Worm (Caenorhabditis elegans) whole organism, young adult: ENCODE results near the gene T12A2.3.

Source experiments
- B0019.2 ChIP-seq: fragments of 200-800 bp; sonication (Bioruptor generic); conservative IDR thresholded peaks from 2 replicates; pipeline ENCODE4 v1.3.6; 2022; ENCODE audit warnings: missing genetic modification reagents, missing genetic modification characterization, missing compliant biosample characterization
- C06A6.2 ChIP-seq: fragments of 200-800 bp; sonication (Bioruptor generic); conservative IDR thresholded peaks from 2 replicates; pipeline ENCODE4 v1.3.6; 2022; ENCODE audit warnings: missing genetic modification characterization, missing compliant biosample characterization
- F33H1.4 ChIP-seq: fragments of 200-800 bp; sonication (Bioruptor generic); IDR thresholded peaks from 2 replicates; pipeline ENCODE4 v1.3.6; 2022; ENCODE audit warnings: missing genetic modification reagents, missing genetic modification characterization, missing compliant biosample characterization
- F37B4.10 ChIP-seq: fragments of 200-800 bp; sonication (Bioruptor generic); IDR thresholded peaks from 2 replicates; pipeline ENCODE4 v1.3.6; 2022; ENCODE audit warnings: missing genetic modification characterization, missing compliant biosample characterization
- F39B2.1 ChIP-seq: fragments of 200-800 bp; sonication (Bioruptor generic); IDR thresholded peaks from 2 replicates; pipeline ENCODE4 v1.3.6; 2022; ENCODE audit warnings: missing genetic modification reagents, missing genetic modification characterization, missing compliant biosample characterization
- F49E8.2 ChIP-seq: sonication (generic microtip); optimal IDR thresholded peaks from 3 replicates; lab custom pipeline; 2017; ENCODE audit warnings: missing genetic modification characterization, mild to moderate bottlenecking, missing compliant biosample characterization, antibody characterized with exemption, moderate library complexity; ENCODE audit not compliant: insufficient read depth
- Y53F4B.3 ChIP-seq: fragments of 200-800 bp; sonication (Bioruptor generic); IDR thresholded peaks from 2 replicates; pipeline ENCODE4 v1.3.6; 2022; ENCODE audit warnings: missing genetic modification reagents, missing genetic modification characterization, missing compliant biosample characterization
- Y53G8AR.9 ChIP-seq: fragments of 200-800 bp; sonication (Bioruptor generic); conservative IDR thresholded peaks from 2 replicates; pipeline ENCODE4 v1.3.6; 2022; ENCODE audit warnings: missing genetic modification reagents, missing genetic modification characterization, missing compliant biosample characterization
- Y56A3A.18 ChIP-seq: fragments of 200-800 bp; sonication (Bioruptor generic); IDR thresholded peaks from 2 replicates; pipeline ENCODE4 v1.3.6; 2022; ENCODE audit warnings: missing genetic modification reagents, missing genetic modification characterization, missing compliant biosample characterization
- ZK185.1 ChIP-seq: sonication (generic microtip); optimal IDR thresholded peaks from 2 replicates; lab custom pipeline; 2016; ENCODE audit warnings: mild to moderate bottlenecking, missing genetic modification characterization, missing compliant biosample characterization; ENCODE audit not compliant: poor library complexity, severe bottlenecking
- akir-1 ChIP-seq: fragments of 200-800 bp; sonication (Bioruptor generic); optimal IDR thresholded peaks from 2 replicates; lab custom pipeline; 2018; ENCODE audit warnings: mild to moderate bottlenecking, missing genetic modification characterization, moderate library complexity, missing compliant biosample characterization
- ama-1 ChIP-seq, 3 experiments: fragments of 150-350 bp in 1 of 3; sonication (generic microtip) in 2 of 3; optimal IDR thresholded peaks; 2 replicates each; lab custom pipeline; 2014 to 2018; ENCODE audit warnings: missing biosample characterization in 2 of 3, missing genetic modification characterization in 2 of 3, missing genetic modification reagents in 2 of 3
- atf-7 ChIP-seq: sonication (generic microtip); optimal IDR thresholded peaks from 2 replicates; lab custom pipeline; 2017; ENCODE audit warnings: mild to moderate bottlenecking, missing genetic modification characterization, missing compliant biosample characterization
- athp-1 ChIP-seq: sonication (generic microtip); optimal IDR thresholded peaks from 2 replicates; lab custom pipeline; 2017; ENCODE audit warnings: mild to moderate bottlenecking, missing genetic modification characterization, missing compliant biosample characterization
- ccch-3 ChIP-seq: fragments of 200-800 bp; sonication (Bioruptor generic); optimal IDR thresholded peaks from 2 replicates; lab custom pipeline; 2018; ENCODE audit warnings: mild to moderate bottlenecking, missing genetic modification characterization, missing compliant biosample characterization
- cebp-1 ChIP-seq, 2 experiments: fragments of 200-800 bp in 1 of 2; sonication (Bioruptor generic) in 1 of 2; sonication (generic microtip) in 1 of 2; IDR thresholded peaks in 1 of 2; optimal IDR thresholded peaks in 1 of 2; 2 replicates each; pipeline versions ENCODE4 v1.3.6 to Lab custom; 2017 to 2022; ENCODE audit warnings: missing compliant biosample characterization in 2 of 2, missing genetic modification characterization in 2 of 2, mild to moderate bottlenecking in 1 of 2, missing genetic modification reagents in 1 of 2, moderate library complexity in 1 of 2
- ceh-27 ChIP-seq: fragments of 200-800 bp; sonication (Bioruptor generic); optimal IDR thresholded peaks from 2 replicates; lab custom pipeline; 2018; ENCODE audit warnings: mild to moderate bottlenecking, missing genetic modification characterization, moderate library complexity, missing compliant biosample characterization
- ceh-91 ChIP-seq: fragments of 200-800 bp; sonication (Bioruptor generic); IDR thresholded peaks from 2 replicates; pipeline ENCODE4 v1.3.6; 2022; ENCODE audit warnings: missing genetic modification reagents, missing genetic modification characterization, missing compliant biosample characterization
- die-1 ChIP-seq: sonication (generic microtip); optimal IDR thresholded peaks from 2 replicates; lab custom pipeline; 2016; ENCODE audit warnings: missing genotype, mild to moderate bottlenecking, missing genetic modification characterization, missing compliant biosample characterization
- dox-1 ChIP-seq: fragments of 200-800 bp; sonication (Bioruptor generic); IDR thresholded peaks from 2 replicates; pipeline ENCODE4 v1.3.6; 2022; ENCODE audit warnings: missing genetic modification reagents, missing genetic modification characterization, missing compliant biosample characterization
- dpff-1 ChIP-seq: sonication (generic microtip); optimal IDR thresholded peaks from 2 replicates; lab custom pipeline; 2017; ENCODE audit warnings: mild to moderate bottlenecking, missing genetic modification characterization, missing compliant biosample characterization
- egl-44 ChIP-seq: fragments of 200-800 bp; sonication (Bioruptor generic); IDR thresholded peaks from 2 replicates; pipeline ENCODE4 v1.3.6; 2022; ENCODE audit warnings: missing genetic modification reagents, missing genetic modification characterization, missing compliant biosample characterization
- ets-4 ChIP-seq: fragments of 200-800 bp; sonication (Bioruptor generic); optimal IDR thresholded peaks from 2 replicates; lab custom pipeline; 2018; ENCODE audit warnings: mild to moderate bottlenecking, missing genetic modification characterization, missing compliant biosample characterization
- hsf-1 ChIP-seq: fragments of 200-800 bp; sonication (Bioruptor generic); IDR thresholded peaks from 2 replicates; pipeline ENCODE4 v1.3.6; 2022; ENCODE audit warnings: missing genetic modification reagents, missing genetic modification characterization, missing compliant biosample characterization
- lin-26 ChIP-seq: fragments of 200-800 bp; sonication (Bioruptor generic); IDR thresholded peaks from 2 replicates; pipeline ENCODE4 v1.3.6; 2022; ENCODE audit warnings: missing genetic modification reagents, missing genetic modification characterization, missing compliant biosample characterization
- lin-54 ChIP-seq: fragments of 200-800 bp; sonication (Bioruptor generic); optimal IDR thresholded peaks from 2 replicates; lab custom pipeline; 2018; ENCODE audit warnings: mild to moderate bottlenecking, missing genetic modification characterization, missing compliant biosample characterization
- lsl-1 ChIP-seq: fragments of 200-800 bp; sonication (Bioruptor generic); optimal IDR thresholded peaks from 2 replicates; lab custom pipeline; 2018; ENCODE audit warnings: mild to moderate bottlenecking, missing genetic modification characterization, moderate library complexity, missing compliant biosample characterization
- madf-3 ChIP-seq: fragments of 200-800 bp; sonication (Bioruptor generic); IDR thresholded peaks from 2 replicates; pipeline ENCODE4 v1.3.6; 2022; ENCODE audit warnings: missing genetic modification reagents, missing genetic modification characterization, missing compliant biosample characterization
- madf-8 ChIP-seq: fragments of 200-800 bp; sonication (Bioruptor generic); conservative IDR thresholded peaks from 2 replicates; pipeline ENCODE4 v1.3.6; 2022; ENCODE audit warnings: missing genetic modification reagents, missing genetic modification characterization, missing compliant biosample characterization
- mes-4 ChIP-seq: sonication (generic microtip); optimal IDR thresholded peaks from 2 replicates; lab custom pipeline; 2016; ENCODE audit warnings: missing genotype, missing genetic modification characterization, missing compliant biosample characterization
- nfya-1 ChIP-seq: sonication (generic microtip); optimal IDR thresholded peaks from 2 replicates; lab custom pipeline; 2017; ENCODE audit warnings: antibody characterized with exemption, missing compliant biosample characterization, missing genetic modification characterization, borderline replicate concordance; ENCODE audit not compliant: insufficient read depth
- nhr-80 ChIP-seq: sonication (generic microtip); optimal IDR thresholded peaks from 2 replicates; lab custom pipeline; 2016; ENCODE audit warnings: missing genetic modification characterization, missing compliant biosample characterization
- nhr-90 ChIP-seq: sonication (generic microtip); optimal IDR thresholded peaks from 2 replicates; lab custom pipeline; 2016; ENCODE audit warnings: missing genotype, mild to moderate bottlenecking, missing genetic modification characterization, missing compliant biosample characterization
- pbrm-1 ChIP-seq: fragments of 200-800 bp; sonication (Bioruptor generic); IDR thresholded peaks from 2 replicates; pipeline ENCODE4 v1.3.6; 2022; ENCODE audit warnings: missing genetic modification reagents, missing genetic modification characterization, missing compliant biosample characterization
- rcor-1 ChIP-seq: fragments of 200-800 bp; sonication (Bioruptor generic); IDR thresholded peaks from 2 replicates; pipeline ENCODE4 v1.3.6; 2022; ENCODE audit warnings: missing genetic modification reagents, missing genetic modification characterization, missing compliant biosample characterization
- rec-8 ChIP-seq, 2 experiments: sonication (generic microtip); optimal IDR thresholded peaks; 2 replicates each; lab custom pipeline; 2016; ENCODE audit warnings: mild to moderate bottlenecking in 2 of 2, missing genetic modification characterization in 2 of 2, missing genetic modification reagents in 2 of 2, missing genotype in 2 of 2, missing biosample characterization in 1 of 2, missing compliant biosample characterization in 1 of 2, moderate library complexity in 1 of 2
- rpc-1 ChIP-seq, 2 experiments: fragments of 150-350 bp in 1 of 2; sonication (generic microtip) in 1 of 2; optimal IDR thresholded peaks; 2 replicates each; lab custom pipeline; 2014 to 2018; ENCODE audit warnings: missing biosample characterization in 1 of 2, missing genetic modification characterization in 1 of 2, missing genetic modification reagents in 1 of 2, missing genotype in 1 of 2
- snpc-1.1 ChIP-seq: sonication (generic microtip); optimal IDR thresholded peaks from 2 replicates; lab custom pipeline; 2017; ENCODE audit warnings: missing genetic modification characterization, mild to moderate bottlenecking, missing compliant biosample characterization, antibody characterized with exemption, moderate library complexity, missing genotype, missing genetic modification reagents; ENCODE audit not compliant: insufficient read depth
- snpc-3.4 ChIP-seq: sonication (generic microtip); optimal IDR thresholded peaks from 2 replicates; lab custom pipeline; 2017; ENCODE audit warnings: missing genetic modification characterization, mild to moderate bottlenecking, missing compliant biosample characterization, antibody characterized with exemption, moderate library complexity, missing genotype, missing genetic modification reagents
- ztf-18 ChIP-seq: sonication (generic microtip); optimal IDR thresholded peaks from 2 replicates; lab custom pipeline; 2016; ENCODE audit warnings: missing genotype, mild to moderate bottlenecking, missing genetic modification characterization, missing compliant biosample characterization
- ztf-22 ChIP-seq: fragments of 200-800 bp; sonication (Bioruptor generic); optimal IDR thresholded peaks from 2 replicates; lab custom pipeline; 2018; ENCODE audit warnings: mild to moderate bottlenecking, missing genetic modification characterization, moderate library complexity, missing compliant biosample characterization
- ztf-28 ChIP-seq: fragments of 200-800 bp; sonication (Bioruptor generic); IDR thresholded peaks from 2 replicates; pipeline ENCODE4 v1.3.6; 2022; ENCODE audit warnings: missing genetic modification reagents, missing genetic modification characterization, missing compliant biosample characterization

Gene T12A2.3

DNA sequence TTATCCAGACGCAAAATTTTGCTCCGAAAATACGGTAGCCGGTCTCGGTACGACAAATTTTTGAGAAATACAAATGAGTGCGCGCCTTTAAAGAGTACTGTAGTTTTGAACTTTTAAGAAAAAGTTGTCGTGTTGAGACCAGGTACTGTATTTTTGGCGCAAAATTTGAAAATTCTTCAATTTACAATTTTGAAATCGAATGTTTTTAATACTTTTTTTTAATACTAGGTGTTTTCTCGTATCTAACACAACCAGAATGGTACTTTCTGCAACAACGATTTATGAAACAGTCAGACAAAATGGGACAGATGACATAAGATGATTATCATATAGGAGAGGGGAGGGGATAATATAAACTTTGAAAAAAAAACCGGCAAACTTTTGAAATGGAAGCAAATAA lies 44.9 kb upstream of the T12A2.3 start (continued):
- TF ChIP-seq rec-8 (tag; optimal IDR thresholded peaks at IDR 0.05; lab: Kevin White, UChicago) (no peak), lin-54 (GFP tag; lab: Kevin White, UChicago) (no peak), F37B4.10 (GFP tag; lab: Robert Waterston, UW) (no peak), pbrm-1 (GFP tag; lab: Robert Waterston, UW) (0 out of 2 replicates have a peak, but pooled peaks have one; percentile 34), lsl-1 (GFP tag; lab: Kevin White, UChicago) (peak; percentile 40), C06A6.2 (GFP tag; lab: Robert Waterston, UW) (no peak), akir-1 (no peak), dpff-1 (tag; lab: Kevin White, UChicago) (peak; percentile 27), ztf-28 (no peak)

ce11 chrIII:6198378-6199234 lies 42.0 kb upstream of the T12A2.3 start, which contains the start of the genes C23G10.7 and rpn-2:
TSS of gene C23G10.7 (minus strand) at chrIII:6198414.
TSS of gene rpn-2 (plus strand) at chrIII:6199184.
- peak; percentile 30 for TF ChIP-seq rpc-1 (optimal IDR thresholded peaks at IDR 0.05; lab: Kevin White, UChicago)
- no peak for TF ChIP-seq rpc-1 (tag; optimal IDR thresholded peaks at IDR 0.05; lab: Kevin White, UChicago)
- TF ChIP-seq rec-8 (tag; optimal IDR thresholded peaks at IDR 0.05; lab: Kevin White, UChicago) = no peak
- TF ChIP-seq Y53F4B.3 (GFP tag; lab: Robert Waterston, UW) = no peak
- TF ChIP-seq ceh-91 (GFP tag; lab: Robert Waterston, UW) = peak; percentile 60
- peak; percentile 89 for TF ChIP-seq dox-1 (GFP tag; lab: Robert Waterston, UW)
- TF ChIP-seq mes-4 = no peak
- no peak for TF ChIP-seq dpff-1 (tag; lab: Kevin White, UChicago)
- peak; percentile 66 for TF ChIP-seq madf-8
- 0 out of 2 replicates have a peak, but pooled peaks have one; percentile 29 for TF ChIP-seq B0019.2 (GFP tag; lab: Robert Waterston, UW)
- TF ChIP-seq Y53G8AR.9 (GFP tag; lab: Robert Waterston, UW) = peak; percentile 69; the same call in 1 of the 2 replicates
- no peak for TF ChIP-seq F39B2.1 (GFP tag; lab: Robert Waterston, UW)
- TF ChIP-seq lin-26 (GFP tag; lab: Robert Waterston, UW) = no peak
- TF ChIP-seq egl-44 = no peak
- no peak for TF ChIP-seq ZK185.1
- no peak for TF ChIP-seq C06A6.2 (GFP tag; lab: Robert Waterston, UW)
- TF ChIP-seq rcor-1 (GFP tag; lab: Robert Waterston, UW) = no peak
- TF ChIP-seq ccch-3 (GFP tag; lab: Kevin White, UChicago) = no peak
- TF ChIP-seq athp-1 = peak; percentile 41
- TF ChIP-seq F33H1.4 (GFP tag; lab: Robert Waterston, UW) = peak; percentile 75
- TF ChIP-seq F37B4.10 (GFP tag; lab: Robert Waterston, UW) = no peak
- peak; percentile 51 for TF ChIP-seq snpc-1.1 (tag; lab: Kevin White, UChicago)
- TF ChIP-seq cebp-1 (GFP tag; IDR thresholded peaks at IDR 0.05; lab: Robert Waterston, UW) = no peak
- peak; percentile 67 for TF ChIP-seq cebp-1 (tag; optimal IDR thresholded peaks at IDR 0.05; lab: Kevin White, UChicago)
- no peak for TF ChIP-seq ama-1 (optimal IDR thresholded peaks at IDR 0.05; lab: Kevin White, UChicago)
- TF ChIP-seq ama-1 (GFP tag; optimal IDR thresholded peaks at IDR 0.05; lab: Kevin White, UChicago) = no peak
- TF ChIP-seq atf-7 (tag; lab: Kevin White, UChicago) = no peak
- no peak for TF ChIP-seq nhr-90 (tag; lab: Kevin White, UChicago)
- no peak for TF ChIP-seq Y56A3A.18 (GFP tag; lab: Robert Waterston, UW)
- TF ChIP-seq madf-3 (GFP tag; lab: Robert Waterston, UW) = no peak
- TF ChIP-seq ztf-18 (tag; lab: Kevin White, UChicago) = peak; percentile 97
- TF ChIP-seq hsf-1 (GFP tag; lab: Robert Waterston, UW) = peak; percentile 98
- TF ChIP-seq nhr-80 = peak; percentile 22
- no peak for TF ChIP-seq F49E8.2
- no peak for TF ChIP-seq nfya-1 (tag; lab: Kevin White, UChicago)
- no peak for TF ChIP-seq die-1
- peak; percentile 94 for TF ChIP-seq lsl-1 (GFP tag; lab: Kevin White, UChicago)
- no peak for TF ChIP-seq ztf-22 (GFP tag; lab: Kevin White, UChicago)
- TF ChIP-seq ets-4 (GFP tag; lab: Kevin White, UChicago) = no peak
- TF ChIP-seq ceh-27 = no peak
- TF ChIP-seq snpc-3.4 (tag; lab: Kevin White, UChicago) = peak; percentile 53
